Worm (Caenorhabditis elegans): ENCODE measurements around the gene droe-8.

- TF ChIP-seq fkh-3 (tag; optimal IDR thresholded peaks at IDR 0.05) (no peak), ztf-6 (GFP tag; IDR thresholded peaks at IDR 0.05) (no peak), unc-130 (GFP tag; optimal IDR thresholded peaks at IDR 0.05) (no peak), K11D2.4 (GFP tag; IDR thresholded peaks at IDR 0.05) (no peak), hlh-26 (GFP tag; conservative IDR thresholded peaks at IDR 0.05) (no peak), him-1 (tag; optimal IDR thresholded peaks at IDR 0.05) (no peak), egl-18 (GFP tag; IDR thresholded peaks at IDR 0.05) (no peak), aptf-2 (GFP tag; conservative IDR thresholded peaks at IDR 0.05) (no peak), dpl-1 (GFP tag; optimal IDR thresholded peaks at IDR 0.05) (no peak), unc-62 (GFP tag; optimal IDR thresholded peaks at IDR 0.05) (no peak), sea-2 (GFP tag; IDR thresholded peaks at IDR 0.05) (no peak), athp-1 (tag; optimal IDR thresholded peaks at IDR 0.05) (no peak), akir-1 (GFP tag; optimal IDR thresholded peaks at IDR 0.05) (no peak), rec-8 (tag; optimal IDR thresholded peaks at IDR 0.05) (no peak)
Measured at ce11 chrV:8760416-8760815, 34.1 kb downstream of the droe-8 start, which contains the start of gene ddn-1.

All from whole organism, young adult.